Worm (Caenorhabditis elegans) whole organism, young adult: ENCODE data around the gene tofu-1.
A peak's percentile ranks its signal among the peaks of the same experiment; 100 is the strongest.

ENCODE experiments used
- B0019.2 ChIP-seq: fragments of 200-800 bp; sonication (Bioruptor generic); conservative IDR thresholded peaks from 2 replicates; pipeline ENCODE4 v1.3.6; 2022; ENCODE audit warnings: missing genetic modification reagents, missing genetic modification characterization, missing compliant biosample characterization
- B0336.3 ChIP-seq: fragments of 200-800 bp; sonication (Bioruptor generic); IDR thresholded peaks from 2 replicates; pipeline ENCODE4 v1.3.6; 2022; ENCODE audit warnings: missing genetic modification characterization, missing compliant biosample characterization
- C17E4.6 ChIP-seq: fragments of 200-800 bp; sonication (Bioruptor generic); IDR thresholded peaks from 2 replicates; pipeline ENCODE4 v1.3.6; 2022; ENCODE audit warnings: missing genetic modification reagents, missing genetic modification characterization, missing compliant biosample characterization
- D2030.7 ChIP-seq: fragments of 200-800 bp; sonication (Bioruptor generic); IDR thresholded peaks from 2 replicates; pipeline ENCODE4 v1.3.6; 2022; ENCODE audit warnings: missing genetic modification reagents, missing genetic modification characterization, missing compliant biosample characterization
- F49E8.2 ChIP-seq: sonication (generic microtip); optimal IDR thresholded peaks from 3 replicates; lab custom pipeline; 2017; ENCODE audit warnings: missing genetic modification characterization, mild to moderate bottlenecking, missing compliant biosample characterization, antibody characterized with exemption, moderate library complexity; ENCODE audit not compliant: insufficient read depth
- K12H6.12 ChIP-seq: fragments of 200-800 bp; sonication (Bioruptor generic); optimal IDR thresholded peaks from 2 replicates; lab custom pipeline; 2018; ENCODE audit warnings: mild to moderate bottlenecking, missing genetic modification characterization, missing compliant biosample characterization
- Y53G8AR.9 ChIP-seq: fragments of 200-800 bp; sonication (Bioruptor generic); conservative IDR thresholded peaks from 2 replicates; pipeline ENCODE4 v1.3.6; 2022; ENCODE audit warnings: missing genetic modification reagents, missing genetic modification characterization, missing compliant biosample characterization
- Y79H2A.3 ChIP-seq: fragments of 200-800 bp; sonication (Bioruptor generic); conservative IDR thresholded peaks from 2 replicates; pipeline ENCODE4 v1.3.6; 2022; ENCODE audit warnings: missing genetic modification reagents, missing genetic modification characterization, missing compliant biosample characterization
- Y95B8A.8 ChIP-seq: fragments of 200-800 bp; sonication (Bioruptor generic); IDR thresholded peaks from 2 replicates; pipeline ENCODE4 v1.3.6; 2022; ENCODE audit warnings: missing genetic modification reagents, missing genetic modification characterization, missing compliant biosample characterization
- aptf-2 ChIP-seq: fragments of 200-800 bp; sonication (Bioruptor generic); conservative IDR thresholded peaks from 2 replicates; pipeline ENCODE4 v1.3.6; 2022; ENCODE audit warnings: missing genetic modification reagents, missing genetic modification characterization, missing compliant biosample characterization
- aptf-3 ChIP-seq: fragments of 200-800 bp; sonication (Bioruptor generic); IDR thresholded peaks from 2 replicates; pipeline ENCODE4 v1.3.6; 2022; ENCODE audit warnings: missing genetic modification characterization, missing compliant biosample characterization
- atf-7 ChIP-seq: sonication (generic microtip); optimal IDR thresholded peaks from 2 replicates; lab custom pipeline; 2017; ENCODE audit warnings: mild to moderate bottlenecking, missing genetic modification characterization, missing compliant biosample characterization
- athp-1 ChIP-seq: sonication (generic microtip); optimal IDR thresholded peaks from 2 replicates; lab custom pipeline; 2017; ENCODE audit warnings: mild to moderate bottlenecking, missing genetic modification characterization, missing compliant biosample characterization
- attf-5 ChIP-seq: fragments of 200-800 bp; sonication (Bioruptor generic); optimal IDR thresholded peaks from 2 replicates; lab custom pipeline; 2018; ENCODE audit warnings: mild to moderate bottlenecking, missing genetic modification characterization, missing compliant biosample characterization
- attf-6 ChIP-seq: fragments of 200-800 bp; sonication (Bioruptor generic); IDR thresholded peaks from 2 replicates; pipeline ENCODE4 v1.3.6; 2022; ENCODE audit warnings: missing genetic modification reagents, missing genetic modification characterization, missing compliant biosample characterization
- bed-2 ChIP-seq: fragments of 200-800 bp; sonication (Bioruptor generic); IDR thresholded peaks from 2 replicates; pipeline ENCODE4 v1.3.6; 2022; ENCODE audit warnings: missing genetic modification reagents, missing genetic modification characterization, missing compliant biosample characterization
- cebp-1 ChIP-seq, 2 experiments: fragments of 200-800 bp in 1 of 2; sonication (Bioruptor generic) in 1 of 2; sonication (generic microtip) in 1 of 2; IDR thresholded peaks in 1 of 2; optimal IDR thresholded peaks in 1 of 2; 2 replicates each; pipeline versions ENCODE4 v1.3.6 to Lab custom; 2017 to 2022; ENCODE audit warnings: missing compliant biosample characterization in 2 of 2, missing genetic modification characterization in 2 of 2, mild to moderate bottlenecking in 1 of 2, missing genetic modification reagents in 1 of 2, moderate library complexity in 1 of 2
- ceh-100 ChIP-seq: fragments of 200-800 bp; sonication (Bioruptor generic); IDR thresholded peaks from 2 replicates; pipeline ENCODE4 v1.3.6; 2022; ENCODE audit warnings: missing genetic modification reagents, missing genetic modification characterization, missing compliant biosample characterization
- ceh-27 ChIP-seq: fragments of 200-800 bp; sonication (Bioruptor generic); optimal IDR thresholded peaks from 2 replicates; lab custom pipeline; 2018; ENCODE audit warnings: mild to moderate bottlenecking, missing genetic modification characterization, moderate library complexity, missing compliant biosample characterization
- dox-1 ChIP-seq: fragments of 200-800 bp; sonication (Bioruptor generic); IDR thresholded peaks from 2 replicates; pipeline ENCODE4 v1.3.6; 2022; ENCODE audit warnings: missing genetic modification reagents, missing genetic modification characterization, missing compliant biosample characterization
- egrh-3 ChIP-seq: fragments of 200-800 bp; sonication (Bioruptor generic); IDR thresholded peaks from 2 replicates; pipeline ENCODE4 v1.3.6; 2022; ENCODE audit warnings: missing genetic modification reagents, missing genetic modification characterization, missing compliant biosample characterization
- ekl-4 ChIP-seq: fragments of 200-800 bp; sonication (Bioruptor generic); IDR thresholded peaks from 2 replicates; pipeline ENCODE4 v1.3.6; 2022; ENCODE audit warnings: missing genetic modification reagents, missing genetic modification characterization, missing compliant biosample characterization
- ets-4 ChIP-seq: fragments of 200-800 bp; sonication (Bioruptor generic); optimal IDR thresholded peaks from 2 replicates; lab custom pipeline; 2018; ENCODE audit warnings: mild to moderate bottlenecking, missing genetic modification characterization, missing compliant biosample characterization
- hmg-20 ChIP-seq: fragments of 200-800 bp; sonication (Bioruptor generic); IDR thresholded peaks from 2 replicates; pipeline ENCODE4 v1.3.6; 2022; ENCODE audit warnings: missing genetic modification reagents, missing genetic modification characterization, missing compliant biosample characterization
- hsf-1 ChIP-seq: fragments of 200-800 bp; sonication (Bioruptor generic); IDR thresholded peaks from 2 replicates; pipeline ENCODE4 v1.3.6; 2022; ENCODE audit warnings: missing genetic modification reagents, missing genetic modification characterization, missing compliant biosample characterization
- let-526 ChIP-seq: fragments of 200-800 bp; sonication (Bioruptor generic); IDR thresholded peaks from 2 replicates; pipeline ENCODE4 v1.3.6; 2022; ENCODE audit warnings: missing genetic modification reagents, missing genetic modification characterization, missing compliant biosample characterization
- lin-26 ChIP-seq: fragments of 200-800 bp; sonication (Bioruptor generic); IDR thresholded peaks from 2 replicates; pipeline ENCODE4 v1.3.6; 2022; ENCODE audit warnings: missing genetic modification reagents, missing genetic modification characterization, missing compliant biosample characterization
- lin-40 ChIP-seq: sonication (generic microtip); optimal IDR thresholded peaks from 2 replicates; lab custom pipeline; 2016; ENCODE audit warnings: missing genetic modification characterization, mild to moderate bottlenecking, missing compliant biosample characterization, missing genotype, missing genetic modification reagents
- lsl-1 ChIP-seq: fragments of 200-800 bp; sonication (Bioruptor generic); optimal IDR thresholded peaks from 2 replicates; lab custom pipeline; 2018; ENCODE audit warnings: mild to moderate bottlenecking, missing genetic modification characterization, moderate library complexity, missing compliant biosample characterization
- madf-3 ChIP-seq: fragments of 200-800 bp; sonication (Bioruptor generic); IDR thresholded peaks from 2 replicates; pipeline ENCODE4 v1.3.6; 2022; ENCODE audit warnings: missing genetic modification reagents, missing genetic modification characterization, missing compliant biosample characterization
- madf-6 ChIP-seq: fragments of 200-800 bp; sonication (Bioruptor generic); IDR thresholded peaks from 2 replicates; pipeline ENCODE4 v1.3.6; 2022; ENCODE audit warnings: missing genetic modification reagents, missing genetic modification characterization, missing compliant biosample characterization
- nfyb-1 ChIP-seq: fragments of 200-800 bp; sonication (Bioruptor generic); IDR thresholded peaks from 2 replicates; pipeline ENCODE4 v1.3.6; 2022; ENCODE audit warnings: missing genetic modification reagents, missing genetic modification characterization, missing compliant biosample characterization
- nhr-179 ChIP-seq: sonication (generic microtip); optimal IDR thresholded peaks from 2 replicates; lab custom pipeline; 2016; ENCODE audit warnings: mild to moderate bottlenecking, missing genetic modification characterization, missing compliant biosample characterization
- nhr-80 ChIP-seq: sonication (generic microtip); optimal IDR thresholded peaks from 2 replicates; lab custom pipeline; 2016; ENCODE audit warnings: missing genetic modification characterization, missing compliant biosample characterization
- nhr-90 ChIP-seq: sonication (generic microtip); optimal IDR thresholded peaks from 2 replicates; lab custom pipeline; 2016; ENCODE audit warnings: missing genotype, mild to moderate bottlenecking, missing genetic modification characterization, missing compliant biosample characterization
- pbrm-1 ChIP-seq: fragments of 200-800 bp; sonication (Bioruptor generic); IDR thresholded peaks from 2 replicates; pipeline ENCODE4 v1.3.6; 2022; ENCODE audit warnings: missing genetic modification reagents, missing genetic modification characterization, missing compliant biosample characterization
- rcor-1 ChIP-seq: fragments of 200-800 bp; sonication (Bioruptor generic); IDR thresholded peaks from 2 replicates; pipeline ENCODE4 v1.3.6; 2022; ENCODE audit warnings: missing genetic modification reagents, missing genetic modification characterization, missing compliant biosample characterization
- sea-2 ChIP-seq: fragments of 200-800 bp; sonication (Bioruptor generic); IDR thresholded peaks from 2 replicates; pipeline ENCODE4 v1.3.6; 2022; ENCODE audit warnings: missing genetic modification characterization, missing compliant biosample characterization
- tlf-1 ChIP-seq: fragments of 200-800 bp; sonication (Bioruptor generic); optimal IDR thresholded peaks from 2 replicates; lab custom pipeline; 2018; ENCODE audit warnings: mild to moderate bottlenecking, missing genetic modification characterization, missing compliant biosample characterization
- xnd-1 ChIP-seq: sonication (generic microtip); optimal IDR thresholded peaks from 2 replicates; lab custom pipeline; 2016; ENCODE audit warnings: missing genotype, missing genetic modification reagents, missing genetic modification characterization, missing compliant biosample characterization
- ztf-6 ChIP-seq: fragments of 200-800 bp; sonication (Bioruptor generic); IDR thresholded peaks from 2 replicates; pipeline ENCODE4 v1.3.6; 2022; ENCODE audit warnings: missing genetic modification reagents, missing genetic modification characterization, missing compliant biosample characterization

Gene tofu-1

DNA sequence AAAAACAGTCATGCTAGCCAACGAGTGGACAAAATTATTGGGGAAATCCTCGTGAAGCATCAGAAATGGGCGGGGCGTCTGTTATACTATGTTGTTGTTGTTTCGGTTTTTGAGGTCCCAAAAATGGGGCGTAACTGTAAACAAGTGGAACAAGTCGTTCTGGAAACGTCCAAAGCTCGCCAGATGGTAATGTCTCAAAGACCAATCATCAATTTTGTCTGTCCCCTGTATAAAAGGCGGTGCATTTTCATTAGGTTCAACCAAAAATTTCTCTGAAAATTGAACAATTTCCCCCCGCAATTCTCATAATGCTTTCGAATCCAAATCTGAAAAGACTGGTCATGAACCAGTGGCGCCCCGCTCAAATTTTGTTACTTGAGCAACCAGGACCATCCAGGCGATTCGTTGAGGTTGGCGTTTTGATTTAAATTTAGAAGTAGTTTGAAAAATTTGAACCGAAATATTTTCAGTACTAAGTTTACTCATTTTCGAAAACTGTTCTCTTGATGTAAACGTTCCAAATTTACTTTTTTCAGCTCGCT lies 38.2 kb downstream of the tofu-1 start:
- no peak for TF ChIP-seq tlf-1
- no peak for TF ChIP-seq ekl-4 (GFP tag; lab: Robert Waterston, UW)
- peak; percentile 43; the same call in 1 of the 2 replicates for TF ChIP-seq lin-26 (GFP tag; lab: Robert Waterston, UW)
- no peak for TF ChIP-seq lin-40 (tag; lab: Kevin White, UChicago)
- 0 out of 2 replicates have a peak, but pooled peaks have one; percentile 28 for TF ChIP-seq let-526 (GFP tag; lab: Robert Waterston, UW)
- TF ChIP-seq atf-7 (tag; lab: Kevin White, UChicago) = no peak
- TF ChIP-seq nhr-179 (tag; lab: Kevin White, UChicago) = no peak
- TF ChIP-seq rcor-1 = no peak
- TF ChIP-seq lsl-1 = peak; percentile 10
- no peak for TF ChIP-seq nhr-90 (tag; lab: Kevin White, UChicago)
- TF ChIP-seq B0019.2 = no peak
- peak; percentile 56 for TF ChIP-seq dox-1 (GFP tag; lab: Robert Waterston, UW)
- peak; percentile 41; the same call in 1 of the 2 replicates for TF ChIP-seq B0336.3 (GFP tag; lab: Robert Waterston, UW)
- TF ChIP-seq ets-4 (GFP tag; lab: Kevin White, UChicago) = no peak
- TF ChIP-seq C17E4.6 (GFP tag; lab: Robert Waterston, UW) = no peak; the same call in 1 of the 2 replicates
- peak; percentile 7 for TF ChIP-seq F49E8.2 (tag; lab: Kevin White, UChicago)
- no peak for TF ChIP-seq K12H6.12 (tag; lab: Kevin White, UChicago)
- TF ChIP-seq ceh-27 = no peak
- TF ChIP-seq D2030.7 (GFP tag; lab: Robert Waterston, UW) = peak; percentile 22; the same call in 1 of the 2 replicates
- TF ChIP-seq Y53G8AR.9 (GFP tag; lab: Robert Waterston, UW) = peak; percentile 51; the same call in 1 of the 2 replicates
- no peak for TF ChIP-seq hmg-20 (GFP tag; lab: Robert Waterston, UW)
- TF ChIP-seq nhr-80 (tag; lab: Kevin White, UChicago) = no peak
- 0 out of 2 replicates have a peak, but pooled peaks have one; percentile 4 for TF ChIP-seq madf-3 (GFP tag; lab: Robert Waterston, UW)
- peak; percentile 9; the same call in 1 of the 2 replicates for TF ChIP-seq hsf-1 (GFP tag; lab: Robert Waterston, UW)
- 0 out of 2 replicates have a peak, but pooled peaks have one; percentile 36 for TF ChIP-seq aptf-3 (GFP tag; lab: Robert Waterston, UW)
- TF ChIP-seq athp-1 (tag; lab: Kevin White, UChicago) = peak; percentile 59
- peak; percentile 15; the same call in 1 of the 2 replicates for TF ChIP-seq madf-6 (GFP tag; lab: Robert Waterston, UW)
- TF ChIP-seq sea-2 (GFP tag; lab: Robert Waterston, UW) = no peak
- peak; percentile 86 for TF ChIP-seq Y79H2A.3 (GFP tag; lab: Robert Waterston, UW)
- peak; percentile 1 for TF ChIP-seq attf-5 (GFP tag; lab: Kevin White, UChicago)
- no peak for TF ChIP-seq cebp-1 (GFP tag; IDR thresholded peaks at IDR 0.05; lab: Robert Waterston, UW)
- peak; percentile 60 for TF ChIP-seq cebp-1 (tag; optimal IDR thresholded peaks at IDR 0.05; lab: Kevin White, UChicago)
- TF ChIP-seq Y95B8A.8 (GFP tag; lab: Robert Waterston, UW) = peak; percentile 68
- TF ChIP-seq aptf-2 (GFP tag; lab: Robert Waterston, UW) = peak; percentile 43; the same call in 1 of the 2 replicates
- TF ChIP-seq ceh-100 = no peak
- no peak for TF ChIP-seq bed-2 (GFP tag; lab: Robert Waterston, UW)
- TF ChIP-seq ztf-6 (GFP tag; lab: Robert Waterston, UW) = no peak
- TF ChIP-seq egrh-3 = no peak
- TF ChIP-seq pbrm-1 (GFP tag; lab: Robert Waterston, UW) = no peak; the same call in 1 of the 2 replicates
- TF ChIP-seq xnd-1 (tag; lab: Kevin White, UChicago) = no peak
- no peak for TF ChIP-seq nfyb-1 (GFP tag; lab: Robert Waterston, UW)
- peak; percentile 23; the same call in 1 of the 2 replicates for TF ChIP-seq attf-6 (GFP tag; lab: Robert Waterston, UW)
